Worm (Caenorhabditis elegans) whole organism, L2 larva: ENCODE results near the gene dpy-8.

Source experiments
- F13H6.1 ChIP-seq: sonication (generic microtip); optimal IDR thresholded peaks from 2 replicates; lab custom pipeline; 2016; ENCODE audit warnings: missing genetic modification characterization, missing compliant biosample characterization
- R02D3.7 ChIP-seq: fragments of 150-350 bp; optimal IDR thresholded peaks from 2 replicates; lab custom pipeline; 2014; ENCODE audit warnings: missing biosample characterization, missing genetic modification characterization
- alr-1 ChIP-seq: fragments of 150-350 bp; optimal IDR thresholded peaks from 2 replicates; lab custom pipeline; 2014; ENCODE audit warnings: missing biosample characterization, missing genetic modification characterization
- ama-1 ChIP-seq: fragments of 150-350 bp; optimal IDR thresholded peaks from 2 replicates; lab custom pipeline; 2018; ENCODE audit warnings: inconsistent platforms
- crh-2 ChIP-seq: sonication (generic microtip); optimal IDR thresholded peaks from 2 replicates; lab custom pipeline; 2017; ENCODE audit warnings: missing biosample characterization, missing genetic modification characterization
- dmd-4 ChIP-seq: sonication (generic microtip); optimal IDR thresholded peaks from 2 replicates; lab custom pipeline; 2017; ENCODE audit warnings: missing biosample characterization, missing genetic modification characterization
- fos-1 ChIP-seq: fragments of 150-350 bp; optimal IDR thresholded peaks from 2 replicates; lab custom pipeline; 2014; ENCODE audit warnings: missing biosample characterization, missing genetic modification characterization
- lin-13 ChIP-seq: fragments of 150-350 bp; optimal IDR thresholded peaks from 2 replicates; lab custom pipeline; 2014; ENCODE audit warnings: missing biosample characterization, missing genetic modification reagents, missing genetic modification characterization
- mdl-1 ChIP-seq, 2 experiments: fragments of 150-350 bp in 1 of 2; sonication (generic microtip) in 1 of 2; optimal IDR thresholded peaks; 2 replicates each; lab custom pipeline; 2017; ENCODE audit warnings: missing biosample characterization in 2 of 2, missing genetic modification characterization in 2 of 2
- nhr-129 ChIP-seq: fragments of 150-350 bp; optimal IDR thresholded peaks from 2 replicates; lab custom pipeline; 2014; ENCODE audit warnings: missing biosample characterization, missing genetic modification characterization
- nhr-237 ChIP-seq: fragments of 150-350 bp; optimal IDR thresholded peaks from 2 replicates; lab custom pipeline; 2014; ENCODE audit warnings: missing biosample characterization, missing genetic modification characterization
- nhr-77 ChIP-seq: fragments of 150-350 bp; optimal IDR thresholded peaks from 2 replicates; lab custom pipeline; 2014; ENCODE audit warnings: missing biosample characterization, missing genetic modification characterization
- snpc-4 ChIP-seq: fragments of 150-350 bp; optimal IDR thresholded peaks from 2 replicates; lab custom pipeline; 2014; ENCODE audit warnings: missing biosample characterization, missing genetic modification characterization
- ztf-11 ChIP-seq: sonication (generic microtip); optimal IDR thresholded peaks from 2 replicates; lab custom pipeline; 2017; ENCODE audit warnings: missing biosample characterization, missing genetic modification characterization

DNA sequence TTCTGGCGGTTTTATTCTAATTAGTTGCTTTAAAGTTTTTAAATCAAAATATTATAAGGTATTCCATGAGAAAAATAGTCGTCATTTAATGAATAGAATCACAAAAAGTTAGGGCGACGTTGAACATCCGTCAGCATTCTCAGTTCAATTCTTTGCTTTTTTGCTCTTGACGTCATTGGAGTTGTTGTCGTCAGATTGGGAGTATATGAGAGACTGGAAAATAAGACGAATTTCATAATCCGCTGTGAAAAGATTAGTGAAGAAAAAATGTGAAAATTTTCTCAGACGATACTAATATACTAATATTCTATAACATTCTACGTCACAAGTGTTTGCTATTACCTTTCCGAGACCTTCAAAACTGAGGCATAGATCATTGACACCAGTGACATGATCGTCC is 1.1 kb upstream of the dpy-8 start:
- TF ChIP-seq ama-1 (lab: Kevin White, UChicago) (no peak), crh-2 (tag; lab: Kevin White, UChicago) (no peak), dmd-4 (tag; lab: Kevin White, UChicago) (no peak), fos-1 (tag; lab: Kevin White, UChicago) (no peak), nhr-77 (no peak), mdl-1 (tag; optimal IDR thresholded peaks at IDR 0.05; lab: Kevin White, UChicago) (no peak), nhr-129 (tag; lab: Kevin White, UChicago) (no peak), lin-13 (GFP tag; lab: Kevin White, UChicago) (no peak), alr-1 (tag; lab: Kevin White, UChicago) (no peak), R02D3.7 (tag; lab: Kevin White, UChicago) (no peak), snpc-4 (no peak), ztf-11 (tag; lab: Kevin White, UChicago) (no peak), F13H6.1 (tag; lab: Kevin White, UChicago) (no peak), nhr-237 (tag; lab: Kevin White, UChicago) (no peak)
